Worm (Caenorhabditis elegans) whole organism, L2 larva: ENCODE measurements around the gene C55A6.6.

Source experiments
- F13H6.1 ChIP-seq: sonication (generic microtip); optimal IDR thresholded peaks from 2 replicates; lab custom pipeline; 2016; ENCODE audit warnings: missing genetic modification characterization, missing compliant biosample characterization
- ama-1 ChIP-seq: fragments of 150-350 bp; optimal IDR thresholded peaks from 2 replicates; lab custom pipeline; 2018; ENCODE audit warnings: inconsistent platforms
- elt-1 ChIP-seq: fragments of 150-350 bp; optimal IDR thresholded peaks from 2 replicates; lab custom pipeline; 2014; ENCODE audit warnings: missing biosample characterization, missing genetic modification characterization
- lin-13 ChIP-seq: fragments of 150-350 bp; optimal IDR thresholded peaks from 2 replicates; lab custom pipeline; 2014; ENCODE audit warnings: missing biosample characterization, missing genetic modification reagents, missing genetic modification characterization
- mab-5 ChIP-seq: fragments of 150-350 bp; optimal IDR thresholded peaks from 2 replicates; lab custom pipeline; 2014; ENCODE audit warnings: missing biosample characterization, missing genetic modification characterization
- mdl-1 ChIP-seq, 2 experiments: fragments of 150-350 bp in 1 of 2; sonication (generic microtip) in 1 of 2; optimal IDR thresholded peaks; 2 replicates each; lab custom pipeline; 2017; ENCODE audit warnings: missing biosample characterization in 2 of 2, missing genetic modification characterization in 2 of 2
- nhr-237 ChIP-seq: fragments of 150-350 bp; optimal IDR thresholded peaks from 2 replicates; lab custom pipeline; 2014; ENCODE audit warnings: missing biosample characterization, missing genetic modification characterization
- nhr-77 ChIP-seq: fragments of 150-350 bp; optimal IDR thresholded peaks from 2 replicates; lab custom pipeline; 2014; ENCODE audit warnings: missing biosample characterization, missing genetic modification characterization
- skn-1 ChIP-seq: sonication (generic microtip); optimal IDR thresholded peaks from 2 replicates; lab custom pipeline; 2017; ENCODE audit warnings: missing biosample characterization, missing genetic modification characterization
- sma-9 ChIP-seq, 2 experiments: fragments of 150-350 bp in 1 of 2; sonication (generic microtip) in 1 of 2; optimal IDR thresholded peaks; 2 replicates each; lab custom pipeline; 2014 to 2016; ENCODE audit warnings: missing genetic modification characterization in 2 of 2, mild to moderate bottlenecking in 1 of 2, missing biosample characterization in 1 of 2, missing compliant biosample characterization in 1 of 2, missing genetic modification reagents in 1 of 2, moderate library complexity in 1 of 2
- snpc-4 ChIP-seq: fragments of 150-350 bp; optimal IDR thresholded peaks from 2 replicates; lab custom pipeline; 2014; ENCODE audit warnings: missing biosample characterization, missing genetic modification characterization
- unc-55 ChIP-seq: fragments of 150-350 bp; sonication (generic microtip); optimal IDR thresholded peaks from 3 replicates; lab custom pipeline; 2014; ENCODE audit warnings: missing biosample characterization, missing genetic modification reagents, missing genetic modification characterization
- ztf-11 ChIP-seq: sonication (generic microtip); optimal IDR thresholded peaks from 2 replicates; lab custom pipeline; 2017; ENCODE audit warnings: missing biosample characterization, missing genetic modification characterization
- ztf-4 ChIP-seq: fragments of 150-350 bp; optimal IDR thresholded peaks from 2 replicates; lab custom pipeline; 2014; ENCODE audit warnings: missing biosample characterization, missing genetic modification characterization

DNA sequence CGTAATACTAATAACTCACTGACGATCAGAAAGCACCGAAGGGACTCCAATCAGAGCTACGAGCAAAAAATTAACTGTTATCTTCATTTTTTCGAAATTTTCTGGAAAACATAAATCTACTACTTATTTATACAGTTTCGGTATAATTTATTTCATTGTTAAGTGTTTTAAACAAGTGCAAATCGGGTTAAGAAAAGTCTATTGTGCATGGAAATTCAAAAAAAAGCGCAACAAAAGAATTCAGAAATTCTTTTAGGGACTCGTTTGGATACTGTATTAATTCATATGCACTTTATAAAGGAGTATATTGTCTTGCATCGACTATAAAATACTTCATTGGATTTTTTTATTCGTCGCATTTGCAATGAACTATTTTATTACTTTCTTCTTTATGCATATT, 42.3 kb downstream of the C55A6.6 start, which contains the start of the genes nas-20 and nas-21:
- no peak for TF ChIP-seq elt-1 (tag; lab: Kevin White, UChicago)
- TF ChIP-seq unc-55 (GFP tag; lab: Kevin White, UChicago): no peak
- no peak for TF ChIP-seq nhr-237
- TF ChIP-seq sma-9 (GFP tag; optimal IDR thresholded peaks at IDR 0.05; lab: Kevin White, UChicago): no peak
- no peak for TF ChIP-seq sma-9 (tag; optimal IDR thresholded peaks at IDR 0.05; lab: Kevin White, UChicago)
- TF ChIP-seq ama-1: no peak
- no peak for TF ChIP-seq mdl-1 (tag; optimal IDR thresholded peaks at IDR 0.05; lab: Kevin White, UChicago)
- no peak for TF ChIP-seq lin-13 (GFP tag; lab: Kevin White, UChicago)
- TF ChIP-seq ztf-4 (tag; lab: Kevin White, UChicago): no peak
- TF ChIP-seq mab-5 (tag; lab: Kevin White, UChicago): no peak
- no peak for TF ChIP-seq F13H6.1 (tag; lab: Kevin White, UChicago)
- no peak for TF ChIP-seq ztf-11 (tag; lab: Kevin White, UChicago)
- no peak for TF ChIP-seq skn-1
- no peak for TF ChIP-seq nhr-77 (tag; lab: Kevin White, UChicago)
- no peak for TF ChIP-seq snpc-4 (tag; lab: Kevin White, UChicago)
